Worm (Caenorhabditis elegans): ENCODE measurements around the gene txbp-3.

DNA sequence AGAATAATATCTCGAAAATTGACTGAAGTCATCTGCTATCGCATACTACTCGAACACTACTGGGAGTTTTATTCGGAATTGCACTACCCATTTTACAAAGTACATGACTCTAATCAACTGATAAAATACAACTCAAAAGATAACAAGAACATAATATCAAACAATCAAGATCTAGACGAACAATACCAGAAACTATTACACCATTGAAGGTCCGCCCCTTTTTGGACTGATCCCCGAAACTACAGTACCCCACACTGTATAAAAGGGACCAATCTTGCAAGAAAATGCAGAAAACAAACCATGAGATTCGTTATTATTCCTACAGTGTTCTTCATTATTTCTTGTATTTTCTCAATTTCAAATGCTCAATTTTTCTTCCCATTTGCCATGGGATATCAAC lies 47.2 kb upstream of the txbp-3 start, which contains the start of gene F54D8.10:
- TF ChIP-seq egl-27 (tag; optimal IDR thresholded peaks at IDR 0.05) (no peak), aly-2 (tag; optimal IDR thresholded peaks at IDR 0.05) (no peak)
